Fruit fly (Drosophila melanogaster): ENCODE measurements around the gene CG5880.

The CG5880 gene

dm6 chr3R:27160858-27161257 lies 44.3 kb downstream of the CG5880 start, which contains the start of gene CG5909:
CG5909 (plus strand) TSS chr3R:27161158.
- TF ChIP-seq fd85E (GFP tag; optimal IDR thresholded peaks at IDR 0.05) = no peak
- no peak for TF ChIP-seq cyc (GFP tag; optimal IDR thresholded peaks at IDR 0.05)
- peak; percentile 62 for TF ChIP-seq svp (GFP tag)
- TF ChIP-seq salr (GFP tag; optimal IDR thresholded peaks at IDR 0.05) = no peak
- TF ChIP-seq pdm3 (GFP tag; optimal IDR thresholded peaks at IDR 0.05) = no peak
- no peak for TF ChIP-seq Hr4 (GFP tag; optimal IDR thresholded peaks at IDR 0.05)
- TF ChIP-seq CG15336 (GFP tag; IDR thresholded peaks at IDR 0.05) = no peak
- TF ChIP-seq CG6792 (GFP tag; optimal IDR thresholded peaks at IDR 0.05) = no peak
- no peak for TF ChIP-seq fd59A (GFP tag; optimal IDR thresholded peaks at IDR 0.05)

- no peak for TF ChIP-seq Hr39 (GFP tag; optimal IDR thresholded peaks at IDR 0.05)
- TF ChIP-seq fd59A (GFP tag; optimal IDR thresholded peaks at IDR 0.05) = no peak
- TF ChIP-seq acj6 (GFP tag; optimal IDR thresholded peaks at IDR 0.05) = no peak
- TF ChIP-seq CG10631 (GFP tag; optimal IDR thresholded peaks at IDR 0.05) = no peak
- TF ChIP-seq CG8119 (GFP tag; IDR thresholded peaks at IDR 0.05) = no peak
- TF ChIP-seq CG3032 (tag; optimal IDR thresholded peaks at IDR 0.05) = no peak
- TF ChIP-seq CG34406 (GFP tag; optimal IDR thresholded peaks at IDR 0.05) = no peak
- no peak for TF ChIP-seq topi (GFP tag; optimal IDR thresholded peaks at IDR 0.05)
- TF ChIP-seq achi (GFP tag; optimal IDR thresholded peaks at IDR 0.05) = no peak
- no peak for TF ChIP-seq CG9139 (GFP tag; optimal IDR thresholded peaks at IDR 0.05)
Observed at dm6 chr3R:27162824-27163223, 46.3 kb downstream of the CG5880 start, which contains the start of gene ppk31. ppk31 (plus strand) TSS chr3R:27163124.

- TF ChIP-seq CG15336 (GFP tag; IDR thresholded peaks at IDR 0.05) = no peak
- TF ChIP-seq Eip75B (GFP tag; optimal IDR thresholded peaks at IDR 0.05) = no peak
- no peak for TF ChIP-seq CG6276 (GFP tag; optimal IDR thresholded peaks at IDR 0.05)
- no peak for TF ChIP-seq lz (GFP tag; optimal IDR thresholded peaks at IDR 0.05)
Observed at dm6 chr3R:27165416-27165982, 49.0 kb downstream of the CG5880 start, which contains the start of the genes CG34293 and spn-D. CG34293 (minus strand) TSS chr3R:27165575. spn-D (plus strand) TSS chr3R:27165716.

dm6 chr3R:27167350-27167749 lies 50.8 kb downstream of the CG5880 start:
- peak; percentile 78 for TF ChIP-seq CG11294 (GFP tag; IDR thresholded peaks at IDR 0.05)
- no peak for TF ChIP-seq lz (GFP tag; optimal IDR thresholded peaks at IDR 0.05)
- TF ChIP-seq CG32006 (GFP tag; optimal IDR thresholded peaks at IDR 0.05) = peak; percentile 92
- TF ChIP-seq Hr39 (GFP tag; optimal IDR thresholded peaks at IDR 0.05) = no peak
- TF ChIP-seq fkh (GFP tag; optimal IDR thresholded peaks at IDR 0.05) = no peak
- peak; percentile 36 for TF ChIP-seq fd59A (GFP tag; optimal IDR thresholded peaks at IDR 0.05)
- no peak for TF ChIP-seq CG6854 (GFP tag; optimal IDR thresholded peaks at IDR 0.05)
- peak; percentile 93 for TF ChIP-seq CG6276 (GFP tag; optimal IDR thresholded peaks at IDR 0.05)
- TF ChIP-seq CG6808 (GFP tag; optimal IDR thresholded peaks at IDR 0.05) = peak; percentile 66
- no peak for TF ChIP-seq CG34406 (GFP tag; optimal IDR thresholded peaks at IDR 0.05)
- peak; percentile 63 for TF ChIP-seq OdsH (GFP tag; optimal IDR thresholded peaks at IDR 0.05)
- peak; percentile 68 for TF ChIP-seq CG10631 (GFP tag; optimal IDR thresholded peaks at IDR 0.05)
- TF ChIP-seq CG8319 (GFP tag; optimal IDR thresholded peaks at IDR 0.05) = no peak
- peak; percentile 9 for TF ChIP-seq Hr38 (GFP tag; optimal IDR thresholded peaks at IDR 0.05)
- TF ChIP-seq Ets96B (tag; optimal IDR thresholded peaks at IDR 0.05) = peak; percentile 63
- no peak for TF ChIP-seq Blimp-1 (GFP tag; optimal IDR thresholded peaks at IDR 0.05)
- peak; percentile 19 for TF ChIP-seq svp (GFP tag)
- TF ChIP-seq CG8632 (GFP tag; optimal IDR thresholded peaks at IDR 0.05) = no peak
- TF ChIP-seq Ets21C (GFP tag; optimal IDR thresholded peaks at IDR 0.05) = no peak
- peak; percentile 20 for TF ChIP-seq CG16779 (tag; optimal IDR thresholded peaks at IDR 0.05)
- no peak for TF ChIP-seq CG11902 (GFP tag; optimal IDR thresholded peaks at IDR 0.05)
- TF ChIP-seq salr (GFP tag; optimal IDR thresholded peaks at IDR 0.05) = peak in 1 of 2 experiments; percentile 74
- no peak for TF ChIP-seq Smox (GFP tag; optimal IDR thresholded peaks at IDR 0.05)
- no peak for TF ChIP-seq vri (GFP tag; optimal IDR thresholded peaks at IDR 0.05)
- TF ChIP-seq CG4318 (GFP tag; optimal IDR thresholded peaks at IDR 0.05) = peak; percentile 84
- TF ChIP-seq CG6792 (GFP tag; optimal IDR thresholded peaks at IDR 0.05) = no peak
- TF ChIP-seq CG6163 (GFP tag; IDR thresholded peaks at IDR 0.05) = peak; percentile 89
- TF ChIP-seq Sox14 (GFP tag; optimal IDR thresholded peaks at IDR 0.05) = peak; percentile 57
- TF ChIP-seq cyc (GFP tag; optimal IDR thresholded peaks at IDR 0.05) = no peak
- TF ChIP-seq net (GFP tag; optimal IDR thresholded peaks at IDR 0.05) = peak; percentile 54
- TF ChIP-seq Gug (GFP tag; IDR thresholded peaks at IDR 0.05) = peak; percentile 83
- no peak for TF ChIP-seq Sox15 (GFP tag; optimal IDR thresholded peaks at IDR 0.05)
- no peak for TF ChIP-seq CG31627 (GFP tag; optimal IDR thresholded peaks at IDR 0.05)
- TF ChIP-seq Lpt (GFP tag; optimal IDR thresholded peaks at IDR 0.05) = peak; percentile 89
- TF ChIP-seq Eip75B (GFP tag; optimal IDR thresholded peaks at IDR 0.05) = peak; percentile 62
- TF ChIP-seq achi (GFP tag; optimal IDR thresholded peaks at IDR 0.05) = peak; percentile 80

Data from whole organism, prepupa.